Worm (Caenorhabditis elegans) whole organism, L2 larva: Measurements from ENCODE around the gene fbxa-36.

ENCODE experiments used
- C34F6.9 ChIP-seq: fragments of 150-350 bp; optimal IDR thresholded peaks from 2 replicates; lab custom pipeline; 2014; ENCODE audit warnings: missing biosample characterization, missing genetic modification characterization
- ZK546.5 ChIP-seq: sonication (generic microtip); optimal IDR thresholded peaks from 2 replicates; lab custom pipeline; 2017; ENCODE audit warnings: missing biosample characterization, missing genetic modification characterization
- crh-2 ChIP-seq: sonication (generic microtip); optimal IDR thresholded peaks from 2 replicates; lab custom pipeline; 2017; ENCODE audit warnings: missing biosample characterization, missing genetic modification characterization
- dmd-4 ChIP-seq: sonication (generic microtip); optimal IDR thresholded peaks from 2 replicates; lab custom pipeline; 2017; ENCODE audit warnings: missing biosample characterization, missing genetic modification characterization
- egl-27 ChIP-seq: sonication (generic microtip); optimal IDR thresholded peaks from 3 replicates; lab custom pipeline; 2017; ENCODE audit warnings: missing biosample characterization, missing genetic modification reagents, missing genetic modification characterization
- fos-1 ChIP-seq: fragments of 150-350 bp; optimal IDR thresholded peaks from 2 replicates; lab custom pipeline; 2014; ENCODE audit warnings: missing biosample characterization, missing genetic modification characterization
- mdl-1 ChIP-seq, 2 experiments: fragments of 150-350 bp in 1 of 2; sonication (generic microtip) in 1 of 2; optimal IDR thresholded peaks; 2 replicates each; lab custom pipeline; 2017; ENCODE audit warnings: missing biosample characterization in 2 of 2, missing genetic modification characterization in 2 of 2
- nhr-11 ChIP-seq: fragments of 150-350 bp; optimal IDR thresholded peaks from 2 replicates; lab custom pipeline; 2014; ENCODE audit warnings: missing biosample characterization, missing genetic modification characterization
- nhr-12 ChIP-seq: fragments of 150-350 bp; optimal IDR thresholded peaks from 2 replicates; lab custom pipeline; 2014; ENCODE audit warnings: missing biosample characterization, missing genetic modification characterization
- nhr-237 ChIP-seq: fragments of 150-350 bp; optimal IDR thresholded peaks from 2 replicates; lab custom pipeline; 2014; ENCODE audit warnings: missing biosample characterization, missing genetic modification characterization
- nhr-25 ChIP-seq: fragments of 150-350 bp; sonication (generic microtip); optimal IDR thresholded peaks from 3 replicates; lab custom pipeline; 2014; ENCODE audit warnings: missing biosample characterization, missing genetic modification characterization
- skn-1 ChIP-seq: sonication (generic microtip); optimal IDR thresholded peaks from 2 replicates; lab custom pipeline; 2017; ENCODE audit warnings: missing biosample characterization, missing genetic modification characterization
- zag-1 ChIP-seq: fragments of 150-350 bp; optimal IDR thresholded peaks from 2 replicates; lab custom pipeline; 2014; ENCODE audit warnings: missing biosample characterization, missing genetic modification characterization
- ztf-11 ChIP-seq: sonication (generic microtip); optimal IDR thresholded peaks from 2 replicates; lab custom pipeline; 2017; ENCODE audit warnings: missing biosample characterization, missing genetic modification characterization

- TF ChIP-seq nhr-25 (tag; lab: Kevin White, UChicago) = no peak
- TF ChIP-seq C34F6.9 (tag; lab: Kevin White, UChicago) = no peak
- TF ChIP-seq egl-27 (tag; lab: Kevin White, UChicago) = no peak
- no peak for TF ChIP-seq nhr-12 (tag; lab: Kevin White, UChicago)
- TF ChIP-seq zag-1 (tag; lab: Kevin White, UChicago) = no peak
- TF ChIP-seq ZK546.5 (tag; lab: Kevin White, UChicago) = no peak
- TF ChIP-seq nhr-11 (tag; lab: Kevin White, UChicago) = no peak
- TF ChIP-seq mdl-1 (tag; optimal IDR thresholded peaks at IDR 0.05; lab: Kevin White, UChicago) = no peak
- TF ChIP-seq dmd-4 (tag; lab: Kevin White, UChicago) = no peak
- no peak for TF ChIP-seq crh-2 (tag; lab: Kevin White, UChicago)
- no peak for TF ChIP-seq ztf-11 (tag; lab: Kevin White, UChicago)
- no peak for TF ChIP-seq skn-1 (tag; lab: Kevin White, UChicago)
- TF ChIP-seq fos-1 = no peak
- TF ChIP-seq nhr-237 (tag; lab: Kevin White, UChicago) = no peak
These were observed at the start of gene fbxa-36 for ce11 chrIII:1293135-1293534.
